Worm (Caenorhabditis elegans): ENCODE data around the gene Y37E11AL.9.

DNA sequence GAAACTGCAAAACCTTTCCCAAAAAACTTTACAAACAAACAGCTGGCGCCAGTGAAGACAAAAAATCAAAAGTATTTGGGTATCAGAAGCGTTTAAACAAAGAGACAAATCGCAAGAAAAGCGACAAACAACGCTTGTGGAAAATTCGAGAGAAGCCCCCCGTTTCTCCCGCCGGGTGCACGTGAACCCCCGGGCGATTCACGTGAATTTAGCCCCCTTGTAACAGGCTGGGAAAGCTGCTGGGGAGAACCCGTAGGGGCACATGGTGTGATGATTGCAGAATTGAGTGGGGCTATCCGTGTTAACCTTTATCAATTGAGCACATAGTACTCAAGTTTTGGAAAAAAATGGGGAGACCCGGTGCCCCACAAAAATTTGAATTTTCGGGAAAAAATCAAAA lies 46.2 kb downstream of the Y37E11AL.9 start:
- TF ChIP-seq ref-1 (GFP tag; conservative IDR thresholded peaks at IDR 0.05) (no peak), flt-1 (GFP tag; IDR thresholded peaks at IDR 0.05) (no peak), cog-1 (tag; optimal IDR thresholded peaks at IDR 0.05) (no peak), ztf-29 (GFP tag; IDR thresholded peaks at IDR 0.05) (no peak), med-1 (GFP tag; optimal IDR thresholded peaks at IDR 0.05; ENCODE audit: insufficient read depth) (no peak), ztf-23 (GFP tag; IDR thresholded peaks at IDR 0.05) (no peak), klf-2 (GFP tag; conservative IDR thresholded peaks at IDR 0.05) (no peak), tab-1 (GFP tag; IDR thresholded peaks at IDR 0.05) (no peak), T22C8.4 (GFP tag; IDR thresholded peaks at IDR 0.05) (no peak)
